Fruit fly (Drosophila melanogaster): ENCODE measurements around the gene GatC.

GatC gene

dm6 chr2L:13829540-13829939 lies 3.4 kb downstream of the GatC start, which contains the start of the genes Arpc1 and Orc5 (continued):
- TF ChIP-seq twi (tag; optimal IDR thresholded peaks at IDR 0.05), result no peak
- TF ChIP-seq Opbp (GFP tag; IDR thresholded peaks at IDR 0.05; ENCODE audit: partially characterized antibody), result peak; percentile 89
- TF ChIP-seq Dip3 (GFP tag; optimal IDR thresholded peaks at IDR 0.05), result no peak
- no peak for TF ChIP-seq CG4730 (GFP tag; IDR thresholded peaks at IDR 0.05)
- TF ChIP-seq CG6683 (GFP tag; optimal IDR thresholded peaks at IDR 0.05), result no peak
- peak; percentile 61 for TF ChIP-seq CG17186 (GFP tag; optimal IDR thresholded peaks at IDR 0.05)
- no peak for TF ChIP-seq Hmr (GFP tag; optimal IDR thresholded peaks at IDR 0.05)
- TF ChIP-seq fd3F (GFP tag; optimal IDR thresholded peaks at IDR 0.05), result no peak
- no peak for TF ChIP-seq Deaf1 (tag; optimal IDR thresholded peaks at IDR 0.05)
- no peak for TF ChIP-seq CG1647 (GFP tag; optimal IDR thresholded peaks at IDR 0.05)
- TF ChIP-seq ewg (GFP tag; optimal IDR thresholded peaks at IDR 0.05), result no peak
- TF ChIP-seq oc (tag; optimal IDR thresholded peaks at IDR 0.05), result no peak
- TF ChIP-seq Dip2 (GFP tag; IDR thresholded peaks at IDR 0.05), result no peak
- TF ChIP-seq CG13424 (tag; optimal IDR thresholded peaks at IDR 0.05), result no peak
- TF ChIP-seq CG3847 (GFP tag; IDR thresholded peaks at IDR 0.05), result 0 out of 2 replicates have a peak, but pooled peaks have one; percentile 17
- TF ChIP-seq CG15073 (GFP tag; optimal IDR thresholded peaks at IDR 0.05), result no peak
- peak; percentile 11 for TF ChIP-seq CG3995 (GFP tag; optimal IDR thresholded peaks at IDR 0.05)
- TF ChIP-seq CG7928 (GFP tag; optimal IDR thresholded peaks at IDR 0.05), result no peak
- TF ChIP-seq Kr (GFP tag; optimal IDR thresholded peaks at IDR 0.05), result no peak
- no peak for TF ChIP-seq CG15696 (tag; optimal IDR thresholded peaks at IDR 0.05)
- TF ChIP-seq fd96Cb (tag; optimal IDR thresholded peaks at IDR 0.05), result no peak
- no peak for TF ChIP-seq Lpt (GFP tag; optimal IDR thresholded peaks at IDR 0.05)
- no peak for TF ChIP-seq NC2α (GFP tag; optimal IDR thresholded peaks at IDR 0.05)
- TF ChIP-seq CG8765 (GFP tag; IDR thresholded peaks at IDR 0.05), result no peak
- TF ChIP-seq sens-2 (GFP tag; IDR thresholded peaks at IDR 0.05), result no peak
- TF ChIP-seq CG16779 (GFP tag; IDR thresholded peaks at IDR 0.05), result no peak
- TF ChIP-seq Adf1 (GFP tag; IDR thresholded peaks at IDR 0.05), result no peak
- no peak for TF ChIP-seq CG12299 (tag; optimal IDR thresholded peaks at IDR 0.05)
- TF ChIP-seq Lim3 (GFP tag; IDR thresholded peaks at IDR 0.05), result no peak
- no peak for TF ChIP-seq cwo (GFP tag; optimal IDR thresholded peaks at IDR 0.05)
- no peak for TF ChIP-seq CG33557 (GFP tag; optimal IDR thresholded peaks at IDR 0.05)
- TF ChIP-seq CG34422 (GFP tag; IDR thresholded peaks at IDR 0.05), result peak; percentile 29; the same call in 1 of the 3 replicates
- no peak for TF ChIP-seq slbo (GFP tag; IDR thresholded peaks at IDR 0.05)
- no peak for TF ChIP-seq CG3407 (GFP tag; optimal IDR thresholded peaks at IDR 0.05)
- TF ChIP-seq NfI (GFP tag; optimal IDR thresholded peaks at IDR 0.05), result no peak
- TF ChIP-seq CG17568 (GFP tag; optimal IDR thresholded peaks at IDR 0.05), result no peak
- TF ChIP-seq Dp (GFP tag; optimal IDR thresholded peaks at IDR 0.05), result peak; percentile 88
- peak; percentile 48 for TF ChIP-seq grau (tag; optimal IDR thresholded peaks at IDR 0.05)
- no peak for TF ChIP-seq PHDP (tag; optimal IDR thresholded peaks at IDR 0.05)
- TF ChIP-seq CG4424 (GFP tag; optimal IDR thresholded peaks at IDR 0.05), result no peak
- peak; percentile 81; the same call in 1 of the 3 replicates for TF ChIP-seq mld (GFP tag; IDR thresholded peaks at IDR 0.05; ENCODE audit: partially characterized antibody)
- TF ChIP-seq z (GFP tag; IDR thresholded peaks at IDR 0.05), result no peak
- TF ChIP-seq so (GFP tag; IDR thresholded peaks at IDR 0.05), result no peak
- TF ChIP-seq vfl (GFP tag; optimal IDR thresholded peaks at IDR 0.05), result peak; percentile 7
- TF ChIP-seq CG10274 (GFP tag; optimal IDR thresholded peaks at IDR 0.05), result no peak
- no peak for TF ChIP-seq org-1 (GFP tag; optimal IDR thresholded peaks at IDR 0.05)
- no peak for TF ChIP-seq tin (GFP tag; optimal IDR thresholded peaks at IDR 0.05)
- peak; percentile 90 for TF ChIP-seq MBD-R2 (GFP tag; IDR thresholded peaks at IDR 0.05)
- peak; percentile 62 for TF ChIP-seq CG10267 (tag; optimal IDR thresholded peaks at IDR 0.05)
- peak; percentile 79 for TF ChIP-seq CG4617 (GFP tag; optimal IDR thresholded peaks at IDR 0.05; ENCODE audit: borderline replicate concordance)
- TF ChIP-seq CG3163 (GFP tag; optimal IDR thresholded peaks at IDR 0.05), result no peak
- TF ChIP-seq cad (GFP tag; optimal IDR thresholded peaks at IDR 0.05), result no peak
